Worm (Caenorhabditis elegans) whole organism, L4/young adult: ENCODE results near the gene K02E11.6.

ENCODE experiments used
- dao-5 ChIP-seq: sonication (generic microtip); optimal IDR thresholded peaks from 2 replicates; lab custom pipeline; 2016; ENCODE audit warnings: missing genotype, missing genetic modification characterization, moderate library complexity, missing compliant biosample characterization
- him-1 ChIP-seq: sonication (generic microtip); optimal IDR thresholded peaks from 2 replicates; lab custom pipeline; 2016; ENCODE audit warnings: missing genotype, missing genetic modification reagents, missing genetic modification characterization, missing compliant biosample characterization

ce11 chrV:14260831-14261230 lies 12.2 kb downstream of the K02E11.6 start, which contains the start of gene F40G12.2:
- TF ChIP-seq dao-5 (tag; lab: Kevin White, UChicago) (no peak), him-1 (tag; lab: Kevin White, UChicago) (no peak)
